Fruit fly (Drosophila melanogaster): ENCODE measurements around the gene Or33c.

Or33c gene

DNA sequence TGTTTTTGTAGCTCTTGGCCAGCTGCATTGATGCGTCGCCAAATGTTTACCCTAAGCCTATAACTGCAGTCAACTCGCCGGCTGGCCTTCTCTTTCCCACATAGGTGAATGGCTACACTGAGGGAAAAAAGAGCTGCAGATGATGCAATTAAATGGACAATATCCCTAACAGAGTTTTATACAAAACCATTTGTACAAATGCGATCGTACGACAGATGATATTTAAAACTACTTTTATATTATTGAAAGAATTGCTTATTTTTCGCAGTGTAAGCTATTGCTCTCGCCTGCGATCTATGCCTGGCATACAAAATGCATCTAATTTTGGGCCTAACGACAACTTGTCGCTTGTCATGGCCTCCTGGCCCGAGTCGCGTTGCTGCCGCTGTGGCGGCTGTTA lies 12.1 kb downstream of the Or33c start (continued):
- TF ChIP-seq Dll (GFP tag; IDR thresholded peaks at IDR 0.05; ENCODE audit: partially characterized antibody), result no peak
- peak; percentile 73 for TF ChIP-seq dmrt11E (tag; optimal IDR thresholded peaks at IDR 0.05)
- no peak for TF ChIP-seq vfl (GFP tag; optimal IDR thresholded peaks at IDR 0.05)
- no peak for TF ChIP-seq CG16863 (GFP tag; optimal IDR thresholded peaks at IDR 0.05)
- TF ChIP-seq cg (GFP tag; optimal IDR thresholded peaks at IDR 0.05), result no peak
- no peak for TF ChIP-seq Trl (optimal IDR thresholded peaks at IDR 0.05)
- peak; percentile 22 for TF ChIP-seq Trl (GFP tag; optimal IDR thresholded peaks at IDR 0.05)
- peak; percentile 41; the same call in 1 of the 3 replicates for TF ChIP-seq Optix (GFP tag; IDR thresholded peaks at IDR 0.05)
- TF ChIP-seq CG7928 (GFP tag; optimal IDR thresholded peaks at IDR 0.05), result no peak
- no peak for TF ChIP-seq prd (optimal IDR thresholded peaks at IDR 0.05)
- peak; percentile 77 for TF ChIP-seq prd (GFP tag; IDR thresholded peaks at IDR 0.05)
- no peak for TF ChIP-seq crol (GFP tag; IDR thresholded peaks at IDR 0.05)
- TF ChIP-seq en (GFP tag; optimal IDR thresholded peaks at IDR 0.05), result no peak
- 0 out of 2 replicates have a peak, but pooled peaks have one; percentile 36 for TF ChIP-seq chm (GFP tag; IDR thresholded peaks at IDR 0.05)
- TF ChIP-seq CG17829 (tag; optimal IDR thresholded peaks at IDR 0.05), result peak; percentile 12
- peak; percentile 55 for TF ChIP-seq Xbp1 (GFP tag; optimal IDR thresholded peaks at IDR 0.05)
- TF ChIP-seq D19B (GFP tag; optimal IDR thresholded peaks at IDR 0.05), result no peak
- TF ChIP-seq knrl (GFP tag; IDR thresholded peaks at IDR 0.05; ENCODE audit: partially characterized antibody), result no peak
- peak; percentile 55; the same call in 1 of the 2 replicates for TF ChIP-seq CG8765 (GFP tag; IDR thresholded peaks at IDR 0.05)
- TF ChIP-seq chinmo (GFP tag; IDR thresholded peaks at IDR 0.05; ENCODE audit: partially characterized antibody), result no peak
- TF ChIP-seq CG4424 (GFP tag; optimal IDR thresholded peaks at IDR 0.05), result peak; percentile 8
- TF ChIP-seq Gsc (GFP tag; IDR thresholded peaks at IDR 0.05), result no peak
- no peak for TF ChIP-seq gce (GFP tag; IDR thresholded peaks at IDR 0.05)
- TF ChIP-seq B-H1 (GFP tag; IDR thresholded peaks at IDR 0.05), result no peak
- TF ChIP-seq pros (GFP tag; optimal IDR thresholded peaks at IDR 0.05), result no peak
- no peak for TF ChIP-seq fru (optimal IDR thresholded peaks at IDR 0.05)
- TF ChIP-seq TFAM (GFP tag; optimal IDR thresholded peaks at IDR 0.05), result no peak
- no peak for TF ChIP-seq Aef1 (GFP tag; IDR thresholded peaks at IDR 0.05)
- TF ChIP-seq CG3838 (GFP tag; optimal IDR thresholded peaks at IDR 0.05), result no peak
- peak; percentile 51; the same call in 1 of the 2 replicates for TF ChIP-seq ara (GFP tag; IDR thresholded peaks at IDR 0.05)
- TF ChIP-seq CG13296 (GFP tag; optimal IDR thresholded peaks at IDR 0.05), result no peak
- TF ChIP-seq ssp (GFP tag; IDR thresholded peaks at IDR 0.05), result 0 out of 2 replicates have a peak, but pooled peaks have one; percentile 7
- 0 out of 2 replicates have a peak, but pooled peaks have one; percentile 9 for TF ChIP-seq amos (GFP tag; IDR thresholded peaks at IDR 0.05; ENCODE audit: partially characterized antibody)
- peak; percentile 41 for TF ChIP-seq Hsf (GFP tag; optimal IDR thresholded peaks at IDR 0.05)
- TF ChIP-seq onecut (GFP tag; IDR thresholded peaks at IDR 0.05), result peak; percentile 43; the same call in 1 of the 2 replicates
- no peak for TF ChIP-seq PHDP (tag; optimal IDR thresholded peaks at IDR 0.05)
- peak; percentile 91 for TF ChIP-seq sens (GFP tag)
- no peak for TF ChIP-seq sd (tag; optimal IDR thresholded peaks at IDR 0.05)
- TF ChIP-seq slp2 (GFP tag; optimal IDR thresholded peaks at IDR 0.05), result no peak
- TF ChIP-seq CG30403 (GFP tag; optimal IDR thresholded peaks at IDR 0.05), result peak; percentile 36
- no peak for TF ChIP-seq Spps (tag; optimal IDR thresholded peaks at IDR 0.05)
- TF ChIP-seq CG33213 (GFP tag; optimal IDR thresholded peaks at IDR 0.05), result no peak
- TF ChIP-seq CG11695 (GFP tag; IDR thresholded peaks at IDR 0.05), result 0 out of 3 replicates have a peak, but pooled peaks have one; percentile 35
- TF ChIP-seq CG7556 (GFP tag; optimal IDR thresholded peaks at IDR 0.05), result no peak
- no peak for TF ChIP-seq CG12942 (GFP tag; optimal IDR thresholded peaks at IDR 0.05)
- TF ChIP-seq CG8478 (optimal IDR thresholded peaks at IDR 0.05), result no peak
- TF ChIP-seq CG15479 (GFP tag; optimal IDR thresholded peaks at IDR 0.05), result no peak
- peak; percentile 54 for TF ChIP-seq CG11696 (GFP tag; IDR thresholded peaks at IDR 0.05)
- TF ChIP-seq ftz-f1 (GFP tag; optimal IDR thresholded peaks at IDR 0.05), result no peak
- no peak for TF ChIP-seq Hmr (GFP tag; optimal IDR thresholded peaks at IDR 0.05)
- TF ChIP-seq pnt (GFP tag; optimal IDR thresholded peaks at IDR 0.05), result peak; percentile 50
- TF ChIP-seq CG7271 (tag; optimal IDR thresholded peaks at IDR 0.05), result no peak
- no peak for TF ChIP-seq emc (GFP tag; optimal IDR thresholded peaks at IDR 0.05)

All from whole organism, embryonic.